Fruit fly (Drosophila melanogaster): ENCODE data around the gene CG13114.

DNA sequence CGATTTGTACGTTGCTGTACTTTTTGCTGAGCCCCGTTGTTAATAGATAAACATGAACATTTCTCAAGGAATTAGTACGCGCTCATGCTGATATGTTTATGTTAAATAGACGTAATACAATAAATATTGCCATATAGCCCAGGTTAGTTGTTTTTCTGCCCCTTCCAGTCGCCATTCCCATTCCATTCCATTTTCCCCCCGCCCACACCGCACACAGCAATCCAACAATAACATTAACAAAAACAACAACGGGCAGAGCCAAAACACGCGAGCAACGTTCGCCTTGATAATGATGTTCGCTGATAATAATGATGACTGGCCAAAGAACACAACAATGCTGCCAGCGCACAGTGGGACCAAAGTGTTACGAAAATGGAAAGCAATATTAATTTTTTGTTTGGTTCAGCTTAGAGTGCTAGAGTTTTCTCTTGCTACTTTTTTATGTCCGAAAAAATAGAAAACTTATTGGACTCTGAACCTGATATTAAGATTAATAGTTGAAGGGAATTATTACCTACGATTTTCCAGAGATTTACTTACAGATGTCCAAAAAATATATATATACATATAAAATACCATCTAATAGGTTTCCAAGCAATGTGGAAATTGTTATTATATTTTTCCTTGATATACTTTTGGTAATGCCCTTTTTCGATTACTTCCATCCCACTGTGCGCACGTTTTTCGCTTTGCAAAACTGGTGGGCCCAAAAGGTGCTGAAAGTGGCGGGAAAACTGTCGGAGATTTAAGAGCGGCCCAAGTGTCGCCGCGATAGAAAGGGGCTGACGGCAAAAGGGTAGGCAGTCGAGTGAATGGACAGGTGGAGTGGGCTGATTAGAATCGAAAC, 24.2 kb downstream of the CG13114 start:
- TF ChIP-seq CG8478 (optimal IDR thresholded peaks at IDR 0.05) (no peak), CTCF (optimal IDR thresholded peaks at IDR 0.05) (no peak)

Data from S2 (cell line).